Worm (Caenorhabditis elegans) whole organism, L4 larva: ENCODE data around the gene C44C10.3.

Experiments used
- mxl-3 ChIP-seq: fragments of 200-800 bp; sonication (Bioruptor generic); optimal IDR thresholded peaks from 2 replicates; lab custom pipeline; 2018; ENCODE audit warnings: mild to moderate bottlenecking, missing genetic modification characterization, missing compliant biosample characterization
- zip-2 ChIP-seq: fragments of 150-350 bp; optimal IDR thresholded peaks from 2 replicates; lab custom pipeline; 2014; ENCODE audit warnings: missing biosample characterization, missing genetic modification characterization

ce11 chrX:11661625-11662024 is 40.7 kb upstream of the C44C10.3 start, which contains the start of gene sfxn-1.5:
- peak; percentile 55 for TF ChIP-seq mxl-3 (GFP tag; lab: Kevin White, UChicago)
- no peak for TF ChIP-seq zip-2
